Fruit fly (Drosophila melanogaster): ENCODE measurements around the gene CG14011.

Gene CG14011

dm6 chr2L:5546207-5546517, 34.8 kb downstream of the CG14011 start:
- TF ChIP-seq Sp1 (GFP tag; optimal IDR thresholded peaks at IDR 0.05) (no peak), Rel (GFP tag; optimal IDR thresholded peaks at IDR 0.05) (no peak), Rel (tag; optimal IDR thresholded peaks at IDR 0.05) (peak; percentile 41), Abd-B (GFP tag; optimal IDR thresholded peaks at IDR 0.05) (no peak)

- TF ChIP-seq Jra (GFP tag; optimal IDR thresholded peaks at IDR 0.05) (no peak), Mio (GFP tag; optimal IDR thresholded peaks at IDR 0.05) (no peak), br (GFP tag; optimal IDR thresholded peaks at IDR 0.05) (peak; percentile 7), brk (GFP tag; optimal IDR thresholded peaks at IDR 0.05) (no peak), psq (GFP tag; optimal IDR thresholded peaks at IDR 0.05) (peak; percentile 77), sv (GFP tag; optimal IDR thresholded peaks at IDR 0.05) (no peak), Hr78 (GFP tag; optimal IDR thresholded peaks at IDR 0.05) (no peak), dl (GFP tag; optimal IDR thresholded peaks at IDR 0.05; ENCODE audit: insufficient read depth in 1 of 2, partially characterized antibody in 2 of 2) (peak in 1 of 2 experiments; percentile 0), Rel (GFP tag; optimal IDR thresholded peaks at IDR 0.05) (no peak), Rel (tag; optimal IDR thresholded peaks at IDR 0.05) (peak; percentile 3), pan (optimal IDR thresholded peaks at IDR 0.05) (no peak), Sp1 (GFP tag; optimal IDR thresholded peaks at IDR 0.05) (peak; percentile 19), woc (GFP tag; optimal IDR thresholded peaks at IDR 0.05) (no peak), tai (GFP tag; optimal IDR thresholded peaks at IDR 0.05) (no peak), CG32264 (GFP tag; optimal IDR thresholded peaks at IDR 0.05) (no peak), lola (GFP tag; optimal IDR thresholded peaks at IDR 0.05) (no peak), Hr83 (GFP tag; optimal IDR thresholded peaks at IDR 0.05; ENCODE audit: poor library complexity, severe bottlenecking) (peak; percentile 43), Dif (GFP tag; optimal IDR thresholded peaks at IDR 0.05; ENCODE audit: partially characterized antibody) (peak; percentile 81), Vsx2 (GFP tag; optimal IDR thresholded peaks at IDR 0.05; ENCODE audit: partially characterized antibody) (no peak), usp (GFP tag; optimal IDR thresholded peaks at IDR 0.05) (no peak), h (GFP tag; optimal IDR thresholded peaks at IDR 0.05) (peak; percentile 56), Dfd (GFP tag; optimal IDR thresholded peaks at IDR 0.05) (peak; percentile 98), Hnf4 (GFP tag; optimal IDR thresholded peaks at IDR 0.05) (no peak), Myc (optimal IDR thresholded peaks at IDR 0.05) (peak; percentile 4), OdsH (GFP tag; optimal IDR thresholded peaks at IDR 0.05) (peak; percentile 45), dmrt93B (GFP tag; optimal IDR thresholded peaks at IDR 0.05) (no peak), CG9705 (GFP tag; optimal IDR thresholded peaks at IDR 0.05) (no peak), GATAd (GFP tag; optimal IDR thresholded peaks at IDR 0.05) (no peak), Abd-B (GFP tag; optimal IDR thresholded peaks at IDR 0.05) (no peak), HLH106 (tag; optimal IDR thresholded peaks at IDR 0.05) (peak; percentile 37), CrebA (GFP tag; optimal IDR thresholded peaks at IDR 0.05; ENCODE audit: borderline replicate concordance) (no peak), N (GFP tag; optimal IDR thresholded peaks at IDR 0.05) (no peak), dsf (GFP tag; optimal IDR thresholded peaks at IDR 0.05; ENCODE audit: borderline replicate concordance) (no peak), foxo (GFP tag; optimal IDR thresholded peaks at IDR 0.05) (peak; percentile 14 to 68), rgr (GFP tag; optimal IDR thresholded peaks at IDR 0.05) (peak; percentile 57), sage (GFP tag; optimal IDR thresholded peaks at IDR 0.05) (no peak), ey (GFP tag; optimal IDR thresholded peaks at IDR 0.05) (peak; percentile 40), jim (GFP tag; optimal IDR thresholded peaks at IDR 0.05) (no peak), fru (GFP tag; optimal IDR thresholded peaks at IDR 0.05) (no peak)
Observed at dm6 chr2L:5542944-5543515, 37.9 kb downstream of the CG14011 start.
